Worm (Caenorhabditis elegans) whole organism, early embryonic: ENCODE data around the gene C49G7.7.

Experiments used
- B0310.2 ChIP-seq: sonication (generic microtip); optimal IDR thresholded peaks from 2 replicates; lab custom pipeline; 2016; ENCODE audit warnings: mild to moderate bottlenecking, missing genetic modification characterization, missing compliant biosample characterization
- F13C5.2 ChIP-seq: sonication (generic microtip); optimal IDR thresholded peaks from 2 replicates; lab custom pipeline; 2017; ENCODE audit warnings: mild to moderate bottlenecking, missing genetic modification characterization, inconsistent platforms, missing compliant biosample characterization
- aly-1 ChIP-seq: sonication (generic microtip); optimal IDR thresholded peaks from 2 replicates; lab custom pipeline; 2016; ENCODE audit warnings: missing genetic modification characterization, missing compliant biosample characterization
- ama-1 ChIP-seq: fragments of 150-350 bp; optimal IDR thresholded peaks from 2 replicates; lab custom pipeline; 2014
- ceh-13 ChIP-seq: fragments of 200-800 bp; sonication (Bioruptor generic); optimal IDR thresholded peaks from 2 replicates; lab custom pipeline; 2018; ENCODE audit warnings: mild to moderate bottlenecking, missing genetic modification characterization, missing compliant biosample characterization
- ceh-36 ChIP-seq: sonication (generic microtip); optimal IDR thresholded peaks from 2 replicates; lab custom pipeline; 2016; ENCODE audit warnings: missing genetic modification characterization, inconsistent platforms, missing compliant biosample characterization
- ets-7 ChIP-seq: sonication (generic microtip); optimal IDR thresholded peaks from 2 replicates; lab custom pipeline; 2016; ENCODE audit warnings: missing genotype, missing genetic modification characterization, missing compliant biosample characterization
- flt-1 ChIP-seq: fragments of 200-800 bp; sonication (Bioruptor generic); IDR thresholded peaks from 2 replicates; pipeline ENCODE4 v1.3.6; 2022; ENCODE audit warnings: missing genetic modification characterization, missing compliant biosample characterization
- hmbx-1 ChIP-seq: sonication (generic microtip); optimal IDR thresholded peaks from 2 replicates; lab custom pipeline; 2016; ENCODE audit warnings: mild to moderate bottlenecking, missing genetic modification characterization, missing compliant biosample characterization
- hmg-4 ChIP-seq: fragments of 200-800 bp; sonication (Bioruptor generic); optimal IDR thresholded peaks from 2 replicates; lab custom pipeline; 2018; ENCODE audit warnings: mild to moderate bottlenecking, missing genetic modification characterization, missing compliant biosample characterization
- hnd-1 ChIP-seq: sonication (generic microtip); optimal IDR thresholded peaks from 2 replicates; lab custom pipeline; 2016; ENCODE audit warnings: missing genetic modification characterization, missing compliant biosample characterization
- pes-1 ChIP-seq: fragments of 200-800 bp; sonication (Bioruptor generic); IDR thresholded peaks from 2 replicates; pipeline ENCODE4 v1.3.6; 2022; ENCODE audit warnings: missing genetic modification reagents, missing genetic modification characterization, missing compliant biosample characterization
- scrt-1 ChIP-seq: fragments of 200-800 bp; sonication (Bioruptor generic); IDR thresholded peaks from 2 replicates; pipeline ENCODE4 v1.3.6; 2022; ENCODE audit warnings: missing genetic modification characterization, missing compliant biosample characterization
- sea-1 ChIP-seq: fragments of 200-800 bp; sonication (Bioruptor generic); conservative IDR thresholded peaks from 2 replicates; pipeline ENCODE4 v1.3.6; 2022; ENCODE audit warnings: missing genetic modification characterization, missing compliant biosample characterization
- tbx-11 ChIP-seq: fragments of 200-800 bp; sonication (Bioruptor generic); IDR thresholded peaks from 2 replicates; pipeline ENCODE4 v1.3.6; 2022; ENCODE audit warnings: missing genetic modification characterization, missing compliant biosample characterization
- tbx-37 ChIP-seq: fragments of 200-800 bp; sonication (Bioruptor generic); conservative IDR thresholded peaks from 2 replicates; pipeline ENCODE4 v1.3.6; 2022; ENCODE audit warnings: missing genetic modification reagents, missing genetic modification characterization, missing compliant biosample characterization
- tra-4 ChIP-seq: sonication (generic microtip); optimal IDR thresholded peaks from 2 replicates; lab custom pipeline; 2017; ENCODE audit warnings: missing genetic modification characterization, missing compliant biosample characterization

C49G7.7 gene

ce11 chrV:4041853-4042424 lies 7.7 kb downstream of the C49G7.7 start, which contains the start of the genes C49G7.10 and irg-2:
TSS of gene C49G7.10 (minus strand) at chrV:4042021.
TSS of gene irg-2 (plus strand) at chrV:4042181.
- TF ChIP-seq sea-1 (GFP tag; lab: Robert Waterston, UW): no peak
- TF ChIP-seq hnd-1 (tag; lab: Kevin White, UChicago): no peak
- no peak for TF ChIP-seq ceh-13 (GFP tag; lab: Kevin White, UChicago)
- TF ChIP-seq B0310.2 (tag; lab: Kevin White, UChicago): no peak
- no peak for TF ChIP-seq ceh-36 (tag; lab: Kevin White, UChicago)
- no peak for TF ChIP-seq pes-1 (GFP tag; lab: Robert Waterston, UW)
- TF ChIP-seq hmbx-1 (tag; lab: Kevin White, UChicago): no peak
- no peak for TF ChIP-seq tbx-11
- no peak for TF ChIP-seq flt-1 (GFP tag; lab: Robert Waterston, UW)
- TF ChIP-seq tbx-37 (GFP tag; lab: Robert Waterston, UW): no peak

- TF ChIP-seq pes-1 (GFP tag; lab: Robert Waterston, UW): no peak
- TF ChIP-seq ama-1 (lab: Kevin White, UChicago): no peak
Observed at ce11 chrV:4043632-4044031, 9.4 kb downstream of the C49G7.7 start, which contains the start of gene phat-3. TSS of gene phat-3 (plus strand) at chrV:4043932.

ce11 chrV:4046122-4046521 lies 11.8 kb downstream of the C49G7.7 start, which contains the start of gene phat-7:
TSS of gene phat-7 (plus strand) at chrV:4046422.
- TF ChIP-seq ceh-13 (GFP tag; lab: Kevin White, UChicago) (no peak), ceh-36 (tag; lab: Kevin White, UChicago) (no peak), aly-1 (tag; lab: Kevin White, UChicago) (no peak), tbx-11 (no peak), B0310.2 (tag; lab: Kevin White, UChicago) (no peak), ets-7 (tag; lab: Kevin White, UChicago) (no peak), hmg-4 (GFP tag; lab: Kevin White, UChicago) (no peak), pes-1 (GFP tag; lab: Robert Waterston, UW) (no peak), tra-4 (no peak), tbx-37 (GFP tag; lab: Robert Waterston, UW) (no peak)

- TF ChIP-seq scrt-1 (GFP tag; lab: Robert Waterston, UW) (no peak), B0310.2 (tag; lab: Kevin White, UChicago) (no peak), sea-1 (GFP tag; lab: Robert Waterston, UW) (no peak), tra-4 (no peak), ets-7 (tag; lab: Kevin White, UChicago) (no peak)
Observed at ce11 chrV:4047541-4047940, 13.3 kb downstream of the C49G7.7 start, which contains the start of gene srh-169. TSS of gene srh-169 (plus strand) at chrV:4047841.

- TF ChIP-seq flt-1 (GFP tag; lab: Robert Waterston, UW) (no peak), aly-1 (tag; lab: Kevin White, UChicago) (no peak), sea-1 (GFP tag; lab: Robert Waterston, UW) (no peak), F13C5.2 (no peak), B0310.2 (tag; lab: Kevin White, UChicago) (no peak), hmg-4 (GFP tag; lab: Kevin White, UChicago) (no peak), pes-1 (GFP tag; lab: Robert Waterston, UW) (no peak), hmbx-1 (tag; lab: Kevin White, UChicago) (no peak), tbx-37 (GFP tag; lab: Robert Waterston, UW) (no peak)
Observed at ce11 chrV:4055025-4055424, 20.7 kb downstream of the C49G7.7 start, which contains the start of gene djr-1.2. TSS of gene djr-1.2 (minus strand) at chrV:4055125.

ce11 chrV:4056203-4056602 lies 21.9 kb downstream of the C49G7.7 start:
- TF ChIP-seq ceh-13 (GFP tag; lab: Kevin White, UChicago) (no peak), B0310.2 (tag; lab: Kevin White, UChicago) (no peak), F13C5.2 (no peak), flt-1 (GFP tag; lab: Robert Waterston, UW) (no peak), ceh-36 (tag; lab: Kevin White, UChicago) (no peak), hmbx-1 (tag; lab: Kevin White, UChicago) (no peak), hmg-4 (GFP tag; lab: Kevin White, UChicago) (no peak), scrt-1 (GFP tag; lab: Robert Waterston, UW) (no peak), tbx-37 (GFP tag; lab: Robert Waterston, UW) (no peak), ets-7 (tag; lab: Kevin White, UChicago) (no peak), sea-1 (GFP tag; lab: Robert Waterston, UW) (no peak), tbx-11 (no peak)

ce11 chrV:4073455-4073854 lies 39.2 kb downstream of the C49G7.7 start, which contains the start of gene otpl-2:
TSS of gene otpl-2 (plus strand) at chrV:4073755.
- no peak for TF ChIP-seq ceh-36 (tag; lab: Kevin White, UChicago)
- TF ChIP-seq hmg-4 (GFP tag; lab: Kevin White, UChicago): no peak
- no peak for TF ChIP-seq ets-7 (tag; lab: Kevin White, UChicago)
- TF ChIP-seq B0310.2 (tag; lab: Kevin White, UChicago): no peak
- no peak for TF ChIP-seq ama-1 (lab: Kevin White, UChicago)
- no peak for TF ChIP-seq flt-1 (GFP tag; lab: Robert Waterston, UW)
- TF ChIP-seq hnd-1 (tag; lab: Kevin White, UChicago): no peak
- TF ChIP-seq F13C5.2: no peak
- TF ChIP-seq sea-1 (GFP tag; lab: Robert Waterston, UW): no peak
- TF ChIP-seq ceh-13 (GFP tag; lab: Kevin White, UChicago): no peak
- TF ChIP-seq hmbx-1 (tag; lab: Kevin White, UChicago): no peak

- TF ChIP-seq B0310.2 (tag; lab: Kevin White, UChicago) (no peak), flt-1 (GFP tag; lab: Robert Waterston, UW) (no peak), aly-1 (tag; lab: Kevin White, UChicago) (no peak), hmg-4 (GFP tag; lab: Kevin White, UChicago) (no peak), ceh-13 (GFP tag; lab: Kevin White, UChicago) (no peak), F13C5.2 (no peak), pes-1 (GFP tag; lab: Robert Waterston, UW) (no peak), tbx-37 (GFP tag; lab: Robert Waterston, UW) (no peak), tra-4 (no peak), tbx-11 (no peak), hnd-1 (tag; lab: Kevin White, UChicago) (no peak), ceh-36 (tag; lab: Kevin White, UChicago) (no peak), sea-1 (GFP tag; lab: Robert Waterston, UW) (no peak), scrt-1 (GFP tag; lab: Robert Waterston, UW) (no peak), hmbx-1 (tag; lab: Kevin White, UChicago) (no peak), ets-7 (tag; lab: Kevin White, UChicago) (no peak), ama-1 (lab: Kevin White, UChicago) (no peak)
Observed at ce11 chrV:4080546-4080945, 46.3 kb downstream of the C49G7.7 start.
